Worm (Caenorhabditis elegans) whole organism, mixed stage, embryonic: ENCODE results near the gene T12C9.7.

Source experiments
- blmp-1 ChIP-seq: fragments of 150-350 bp; optimal IDR thresholded peaks from 2 replicates; lab custom pipeline; 2014; ENCODE audit warnings: missing biosample characterization, missing genetic modification characterization
- drap-1 ChIP-seq: fragments of 200-800 bp; sonication (Bioruptor generic); optimal IDR thresholded peaks from 3 replicates; lab custom pipeline; 2018; ENCODE audit warnings: mild to moderate bottlenecking, missing genetic modification characterization, missing compliant biosample characterization
- elt-1 ChIP-seq: sonication (generic microtip); optimal IDR thresholded peaks from 2 replicates; lab custom pipeline; 2017; ENCODE audit warnings: missing genetic modification characterization, mild to moderate bottlenecking, missing compliant biosample characterization, antibody characterized with exemption, moderate library complexity, borderline replicate concordance; ENCODE audit not compliant: insufficient read depth
- hlh-1 ChIP-seq: fragments of 150-350 bp; optimal IDR thresholded peaks from 2 replicates; lab custom pipeline; 2014; ENCODE audit warnings: missing biosample characterization, missing genetic modification reagents, missing genetic modification characterization
- lin-32 ChIP-seq: fragments of 200-800 bp; sonication (Bioruptor generic); optimal IDR thresholded peaks from 2 replicates; lab custom pipeline; 2018; ENCODE audit warnings: mild to moderate bottlenecking, missing genetic modification characterization, missing compliant biosample characterization
- lsy-2 ChIP-seq: fragments of 150-350 bp; optimal IDR thresholded peaks from 2 replicates; lab custom pipeline; 2014; ENCODE audit warnings: missing biosample characterization, missing genetic modification characterization
- mab-5 ChIP-seq: fragments of 150-350 bp; optimal IDR thresholded peaks from 2 replicates; lab custom pipeline; 2014; ENCODE audit warnings: missing biosample characterization, missing genetic modification characterization
- mep-1 ChIP-seq: fragments of 150-350 bp; optimal IDR thresholded peaks from 2 replicates; lab custom pipeline; 2017; ENCODE audit warnings: missing biosample characterization, missing genetic modification reagents, missing genetic modification characterization, inconsistent platforms
- nhr-237 ChIP-seq: fragments of 150-350 bp; optimal IDR thresholded peaks from 2 replicates; lab custom pipeline; 2014; ENCODE audit warnings: missing biosample characterization, missing genetic modification characterization
- sem-2 ChIP-seq: fragments of 200-800 bp; sonication (Bioruptor generic); optimal IDR thresholded peaks from 2 replicates; lab custom pipeline; 2018; ENCODE audit warnings: mild to moderate bottlenecking, missing genetic modification characterization, missing compliant biosample characterization
- sptf-1 ChIP-seq: sonication (generic microtip); optimal IDR thresholded peaks from 2 replicates; lab custom pipeline; 2017; ENCODE audit warnings: mild to moderate bottlenecking, missing genetic modification characterization, moderate library complexity, missing compliant biosample characterization
- ztf-11 ChIP-seq: fragments of 150-350 bp; optimal IDR thresholded peaks from 2 replicates; lab custom pipeline; 2014; ENCODE audit warnings: missing biosample characterization, missing genetic modification characterization

ce11 chrII:4454823-4455222 lies 5.9 kb downstream of the T12C9.7 start:
- TF ChIP-seq ztf-11 (tag; lab: Kevin White, UChicago) (no peak), hlh-1 (tag; lab: Kevin White, UChicago) (no peak), mep-1 (no peak), elt-1 (tag; lab: Kevin White, UChicago) (no peak), sptf-1 (tag; lab: Kevin White, UChicago) (no peak), drap-1 (GFP tag; lab: Kevin White, UChicago) (no peak), sem-2 (GFP tag; lab: Kevin White, UChicago) (no peak), mab-5 (no peak), lsy-2 (no peak), blmp-1 (tag; lab: Kevin White, UChicago) (no peak), lin-32 (GFP tag; lab: Kevin White, UChicago) (no peak), nhr-237 (tag; lab: Kevin White, UChicago) (no peak)
